Worm (Caenorhabditis elegans): ENCODE measurements around the gene F49E8.6.

DNA sequence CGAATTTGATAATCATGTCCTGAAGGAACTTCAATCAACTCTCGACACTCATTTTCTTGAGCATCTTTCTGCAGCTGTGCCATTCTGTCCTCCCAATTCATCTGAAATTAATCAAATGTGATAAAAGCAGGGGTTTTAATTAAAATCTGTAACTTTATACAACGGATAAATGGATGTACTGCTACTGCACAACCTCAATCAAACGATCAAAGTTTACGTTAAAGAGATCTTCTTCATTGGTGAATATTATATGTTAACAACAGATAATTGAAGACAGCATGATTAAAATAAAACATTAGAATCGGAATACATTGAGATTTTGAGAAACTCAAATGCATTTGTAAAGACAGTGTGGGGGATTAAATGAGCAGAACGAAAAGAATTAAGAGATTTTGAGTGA, 23.8 kb upstream of the F49E8.6 start, which contains the start of gene F32E10.5:
- TF ChIP-seq die-1 (tag; optimal IDR thresholded peaks at IDR 0.05) = no peak
- no peak for TF ChIP-seq ztf-3 (GFP tag; optimal IDR thresholded peaks at IDR 0.05)
- no peak for TF ChIP-seq hmg-20 (GFP tag; IDR thresholded peaks at IDR 0.05)
- no peak for TF ChIP-seq attf-6 (GFP tag; IDR thresholded peaks at IDR 0.05)
- no peak for TF ChIP-seq somi-1 (GFP tag; optimal IDR thresholded peaks at IDR 0.05)
- no peak for TF ChIP-seq let-526 (GFP tag; IDR thresholded peaks at IDR 0.05)
- TF ChIP-seq chd-7 (tag; optimal IDR thresholded peaks at IDR 0.05) = no peak
- TF ChIP-seq sea-2 (GFP tag; IDR thresholded peaks at IDR 0.05) = no peak
- no peak for TF ChIP-seq let-607 (tag; optimal IDR thresholded peaks at IDR 0.05)
- no peak for TF ChIP-seq pha-4 (tag; optimal IDR thresholded peaks at IDR 0.05)
- TF ChIP-seq zfh-2 (GFP tag; conservative IDR thresholded peaks at IDR 0.05) = no peak
- no peak for TF ChIP-seq efl-1 (GFP tag; optimal IDR thresholded peaks at IDR 0.05)
- TF ChIP-seq ceh-58 (GFP tag; IDR thresholded peaks at IDR 0.05) = no peak

Measured in whole organism, young adult.